Fruit fly (Drosophila melanogaster) whole organism, adult: ENCODE measurements around the gene abd-A.

ENCODE experiments used
- CG14711 ChIP-seq: fragments of 200-800 bp; sonication (Bioruptor generic); optimal IDR thresholded peaks from 2 replicates; lab custom pipeline; 2018; ENCODE audit warnings: missing biosample characterization, mild to moderate bottlenecking, missing genetic modification characterization, moderate library complexity
- cic ChIP-seq: fragments of 200-800 bp; sonication (Bioruptor generic); optimal IDR thresholded peaks from 2 replicates; lab custom pipeline; 2017; ENCODE audit warnings: missing biosample characterization, mild to moderate bottlenecking, missing genetic modification characterization, moderate library complexity
- ovo ChIP-seq: fragments of 200-800 bp; sonication (Bioruptor generic); optimal IDR thresholded peaks from 2 replicates; lab custom pipeline; 2016; ENCODE audit warnings: missing biosample characterization, missing genetic modification characterization
- tj ChIP-seq: fragments of 200-800 bp; sonication (Bioruptor generic); optimal IDR thresholded peaks from 3 replicates; lab custom pipeline; 2017; ENCODE audit warnings: missing biosample characterization, mild to moderate bottlenecking, missing genetic modification characterization, moderate library complexity

dm6 chr3R:16842533-16842932 lies 12.7 kb upstream of the abd-A start:
- TF ChIP-seq ovo (GFP tag; lab: Kevin White, UChicago) (no peak), tj (GFP tag; lab: Kevin White, UChicago) (no peak), cic (no peak), CG14711 (tag; lab: Kevin White, UChicago) (no peak)
